Worm (Caenorhabditis elegans): ENCODE results near the gene F02H6.3.

DNA sequence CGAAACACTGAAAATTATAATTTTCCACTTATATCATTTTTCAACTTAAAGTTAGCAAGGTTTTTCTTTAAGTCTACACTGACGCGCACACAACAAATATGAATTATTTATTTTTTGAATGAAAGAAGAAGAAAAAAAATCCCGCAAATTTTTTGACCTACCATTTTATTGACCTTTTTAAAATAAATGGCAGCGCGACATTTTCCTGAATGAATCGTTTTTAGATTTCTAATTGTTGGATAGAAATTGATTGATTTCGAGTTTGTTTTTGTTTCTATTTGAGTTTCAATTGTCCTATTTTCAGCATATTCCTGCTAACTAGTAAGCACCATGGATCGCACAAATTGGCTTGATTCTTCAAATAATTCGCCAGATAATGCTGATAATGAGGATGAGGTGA is 10.0 kb upstream of the F02H6.3 start, which contains the start of gene K01G12.3:
- TF ChIP-seq ztf-11 (tag; optimal IDR thresholded peaks at IDR 0.05) (no peak), ama-1 (optimal IDR thresholded peaks at IDR 0.05) (no peak), nhr-20 (tag; optimal IDR thresholded peaks at IDR 0.05) (no peak), ets-5 (GFP tag; IDR thresholded peaks at IDR 0.05) (no peak), nhr-76 (tag; optimal IDR thresholded peaks at IDR 0.05) (no peak), tbx-2 (tag; optimal IDR thresholded peaks at IDR 0.05) (no peak), fos-1 (tag; optimal IDR thresholded peaks at IDR 0.05) (no peak), lsy-2 (tag; optimal IDR thresholded peaks at IDR 0.05) (no peak), nhr-11 (tag; optimal IDR thresholded peaks at IDR 0.05) (no peak), unc-86 (tag; optimal IDR thresholded peaks at IDR 0.05) (no peak), aha-1 (tag; optimal IDR thresholded peaks at IDR 0.05) (no peak), unc-98 (GFP tag; IDR thresholded peaks at IDR 0.05) (no peak), nhr-237 (tag; optimal IDR thresholded peaks at IDR 0.05) (no peak), unc-30 (tag; optimal IDR thresholded peaks at IDR 0.05) (no peak)

Data from whole organism, L1 larva.